Worm (Caenorhabditis elegans) whole organism, late embryonic: ENCODE results near the gene gmap-2.

Experiments
- C38D4.7 ChIP-seq: fragments of 200-800 bp; sonication (Bioruptor generic); optimal IDR thresholded peaks from 2 replicates; lab custom pipeline; 2018; ENCODE audit warnings: mild to moderate bottlenecking, missing genetic modification characterization, moderate library complexity, missing compliant biosample characterization
- F13H6.1 ChIP-seq: sonication (generic microtip); optimal IDR thresholded peaks from 2 replicates; lab custom pipeline; 2016; ENCODE audit warnings: missing genetic modification characterization, missing compliant biosample characterization
- K02D7.2 ChIP-seq: sonication (generic microtip); optimal IDR thresholded peaks from 2 replicates; lab custom pipeline; 2017; ENCODE audit warnings: mild to moderate bottlenecking, missing genetic modification characterization, missing compliant biosample characterization
- K09A11.1 ChIP-seq: sonication (generic microtip); optimal IDR thresholded peaks from 2 replicates; lab custom pipeline; 2017; ENCODE audit warnings: antibody characterized with exemption, mild to moderate bottlenecking, missing genetic modification characterization, missing compliant biosample characterization; ENCODE audit not compliant: insufficient read depth
- Y22D7AL.16 ChIP-seq: sonication (generic microtip); optimal IDR thresholded peaks from 2 replicates; lab custom pipeline; 2016; ENCODE audit warnings: missing genetic modification characterization, missing compliant biosample characterization
- ceh-19 ChIP-seq: fragments of 200-800 bp; sonication (Bioruptor generic); optimal IDR thresholded peaks from 2 replicates; lab custom pipeline; 2018; ENCODE audit warnings: mild to moderate bottlenecking, missing genetic modification characterization, missing compliant biosample characterization
- ceh-2 ChIP-seq: sonication (generic microtip); optimal IDR thresholded peaks from 2 replicates; lab custom pipeline; 2016; ENCODE audit warnings: missing genotype, missing genetic modification characterization, missing compliant biosample characterization
- ceh-24 ChIP-seq: sonication (generic microtip); optimal IDR thresholded peaks from 2 replicates; lab custom pipeline; 2016; ENCODE audit warnings: mild to moderate bottlenecking, missing genetic modification characterization, missing compliant biosample characterization
- ceh-30 ChIP-seq: fragments of 150-350 bp; optimal IDR thresholded peaks from 2 replicates; lab custom pipeline; 2014; ENCODE audit warnings: missing biosample characterization, missing genetic modification characterization
- ceh-48 ChIP-seq: sonication (generic microtip); optimal IDR thresholded peaks from 2 replicates; lab custom pipeline; 2016; ENCODE audit warnings: missing genetic modification characterization, inconsistent platforms, missing compliant biosample characterization
- ceh-6 ChIP-seq: fragments of 200-800 bp; sonication (Bioruptor generic); optimal IDR thresholded peaks from 2 replicates; lab custom pipeline; 2018; ENCODE audit warnings: mild to moderate bottlenecking, missing genetic modification characterization, missing compliant biosample characterization
- ceh-9 ChIP-seq: sonication (generic microtip); optimal IDR thresholded peaks from 2 replicates; lab custom pipeline; 2016; ENCODE audit warnings: mild to moderate bottlenecking, missing genetic modification characterization, inconsistent platforms, missing compliant biosample characterization
- che-1 ChIP-seq: sonication (generic microtip); optimal IDR thresholded peaks from 2 replicates; lab custom pipeline; 2016; ENCODE audit warnings: mild to moderate bottlenecking, missing genetic modification characterization, missing compliant biosample characterization
- elt-4 ChIP-seq: sonication (generic microtip); optimal IDR thresholded peaks from 2 replicates; lab custom pipeline; 2016; ENCODE audit warnings: missing genetic modification characterization, missing compliant biosample characterization
- fax-1 ChIP-seq: sonication (generic microtip); optimal IDR thresholded peaks from 2 replicates; lab custom pipeline; 2016; ENCODE audit warnings: missing genotype, missing genetic modification characterization, missing compliant biosample characterization
- hlh-13 ChIP-seq: fragments of 200-800 bp; sonication (Bioruptor generic); optimal IDR thresholded peaks from 2 replicates; lab custom pipeline; 2018; ENCODE audit warnings: mild to moderate bottlenecking, missing genetic modification characterization, missing compliant biosample characterization
- hlh-15 ChIP-seq: sonication (generic microtip); optimal IDR thresholded peaks from 2 replicates; lab custom pipeline; 2016; ENCODE audit warnings: missing genetic modification characterization, missing compliant biosample characterization
- hlh-6 ChIP-seq: sonication (generic microtip); optimal IDR thresholded peaks from 2 replicates; lab custom pipeline; 2016; ENCODE audit warnings: missing genotype, missing genetic modification characterization, missing compliant biosample characterization
- lin-11 ChIP-seq: fragments of 200-800 bp; sonication (Bioruptor generic); optimal IDR thresholded peaks from 2 replicates; lab custom pipeline; 2018; ENCODE audit warnings: mild to moderate bottlenecking, missing genetic modification characterization, missing compliant biosample characterization
- nfya-1 ChIP-seq: sonication (generic microtip); optimal IDR thresholded peaks from 2 replicates; lab custom pipeline; 2017; ENCODE audit warnings: missing genetic modification characterization, mild to moderate bottlenecking, missing compliant biosample characterization, antibody characterized with exemption, moderate library complexity
- nhr-11 ChIP-seq: fragments of 150-350 bp; optimal IDR thresholded peaks from 2 replicates; lab custom pipeline; 2014; ENCODE audit warnings: missing biosample characterization, missing genetic modification characterization
- pag-3 ChIP-seq: sonication (generic microtip); optimal IDR thresholded peaks from 2 replicates; lab custom pipeline; 2016; ENCODE audit warnings: missing compliant biosample characterization, missing genetic modification characterization, borderline replicate concordance
- pat-9 ChIP-seq: fragments of 200-800 bp; sonication (Bioruptor generic); optimal IDR thresholded peaks from 2 replicates; lab custom pipeline; 2018; ENCODE audit warnings: mild to moderate bottlenecking, missing genetic modification characterization, moderate library complexity, missing compliant biosample characterization
- pros-1 ChIP-seq: fragments of 150-350 bp; optimal IDR thresholded peaks from 2 replicates; lab custom pipeline; 2014; ENCODE audit warnings: missing biosample characterization, missing genetic modification reagents, missing genetic modification characterization
- ref-2 ChIP-seq: sonication (generic microtip); optimal IDR thresholded peaks from 2 replicates; lab custom pipeline; 2016; ENCODE audit warnings: missing genetic modification characterization, missing compliant biosample characterization
- rnt-1 ChIP-seq: sonication (generic microtip); optimal IDR thresholded peaks from 2 replicates; lab custom pipeline; 2016; ENCODE audit warnings: missing genetic modification characterization, missing compliant biosample characterization
- sox-2 ChIP-seq: fragments of 200-800 bp; sonication (Bioruptor generic); IDR thresholded peaks from 2 replicates; pipeline ENCODE4 v1.3.6; 2022; ENCODE audit warnings: missing genetic modification reagents, missing genetic modification characterization, missing compliant biosample characterization
- syd-9 ChIP-seq: sonication (generic microtip); optimal IDR thresholded peaks from 2 replicates; lab custom pipeline; 2016; ENCODE audit warnings: mild to moderate bottlenecking, missing genetic modification characterization, moderate library complexity, missing compliant biosample characterization
- tbx-7 ChIP-seq: sonication (generic microtip); optimal IDR thresholded peaks from 2 replicates; lab custom pipeline; 2016; ENCODE audit warnings: missing genotype, missing genetic modification characterization, missing compliant biosample characterization
- ttx-3 ChIP-seq: sonication (generic microtip); optimal IDR thresholded peaks from 2 replicates; lab custom pipeline; 2016; ENCODE audit warnings: missing genetic modification reagents, missing genetic modification characterization, missing compliant biosample characterization
- unc-3 ChIP-seq, 2 experiments: fragments of 200-800 bp in 1 of 2; sonication (Bioruptor generic) in 1 of 2; sonication (generic microtip) in 1 of 2; conservative IDR thresholded peaks in 1 of 2; optimal IDR thresholded peaks in 1 of 2; 2 replicates each; pipeline versions ENCODE4 v1.3.6 to Lab custom; 2016 to 2022; ENCODE audit warnings: missing compliant biosample characterization in 2 of 2, missing genetic modification characterization in 2 of 2, missing genetic modification reagents in 1 of 2
- unc-42 ChIP-seq: sonication (generic microtip); optimal IDR thresholded peaks from 2 replicates; lab custom pipeline; 2016; ENCODE audit warnings: missing genotype, missing genetic modification characterization, missing compliant biosample characterization
- unc-55 ChIP-seq: sonication (generic microtip); optimal IDR thresholded peaks from 2 replicates; lab custom pipeline; 2017; ENCODE audit warnings: missing biosample characterization, missing genetic modification reagents, missing genetic modification characterization
- zip-5 ChIP-seq: sonication (generic microtip); optimal IDR thresholded peaks from 2 replicates; lab custom pipeline; 2016; ENCODE audit warnings: missing genetic modification characterization, missing compliant biosample characterization

Gene gmap-2

DNA sequence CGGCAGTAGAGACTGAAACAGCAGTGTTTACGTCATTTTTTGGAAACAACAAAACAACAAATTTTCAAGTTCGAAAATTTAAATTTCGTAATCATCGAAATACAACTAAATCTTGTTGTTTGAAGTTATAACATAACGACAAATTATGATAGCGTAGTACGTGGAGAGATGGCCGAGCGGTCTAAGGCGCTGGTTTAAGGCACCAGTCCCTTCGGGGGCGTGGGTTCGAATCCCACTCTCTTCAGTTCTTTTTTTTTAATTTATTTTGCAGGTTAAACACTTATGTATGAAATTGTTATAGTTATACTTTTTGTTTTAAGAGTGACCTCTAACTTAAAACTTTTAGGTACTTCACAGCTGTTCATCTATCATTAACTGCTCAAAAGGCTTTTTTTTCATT lies 770 bp downstream of the gmap-2 start:
- TF ChIP-seq ceh-6 (GFP tag; lab: Kevin White, UChicago) (no peak), tbx-7 (tag; lab: Kevin White, UChicago) (no peak), elt-4 (tag; lab: Kevin White, UChicago) (no peak), ceh-2 (tag; lab: Kevin White, UChicago) (no peak), pat-9 (tag; lab: Kevin White, UChicago) (no peak), hlh-13 (GFP tag; lab: Kevin White, UChicago) (no peak), ceh-48 (tag; lab: Kevin White, UChicago) (no peak)

DNA sequence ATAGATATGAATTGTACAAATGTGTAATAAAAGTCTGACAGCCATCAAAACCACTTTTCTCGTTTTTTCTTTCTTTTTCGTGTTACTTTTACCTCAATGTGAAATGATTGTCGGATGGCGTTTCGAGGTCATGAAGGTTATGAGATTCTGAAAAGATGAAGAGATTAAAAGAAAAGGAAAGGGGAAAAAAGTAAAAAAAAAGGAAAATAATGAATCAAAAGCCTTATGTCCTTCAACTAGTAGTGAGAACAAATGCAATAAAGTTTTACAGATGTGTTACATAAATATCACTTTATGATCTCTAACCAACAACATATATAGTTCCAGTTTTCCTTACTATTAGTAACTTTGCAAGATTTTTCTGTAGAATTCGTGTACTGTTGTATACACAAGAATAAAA lies 2.3 kb downstream of the gmap-2 start, which contains the start of gene gmap-3:
TSS of gene gmap-3 (minus strand) at position 148 of the 400 bp plus-strand sequence.
- TF ChIP-seq K02D7.2 (tag; lab: Kevin White, UChicago) (no peak), hlh-6 (tag; lab: Kevin White, UChicago) (no peak), nfya-1 (tag; lab: Kevin White, UChicago) (no peak)

DNA sequence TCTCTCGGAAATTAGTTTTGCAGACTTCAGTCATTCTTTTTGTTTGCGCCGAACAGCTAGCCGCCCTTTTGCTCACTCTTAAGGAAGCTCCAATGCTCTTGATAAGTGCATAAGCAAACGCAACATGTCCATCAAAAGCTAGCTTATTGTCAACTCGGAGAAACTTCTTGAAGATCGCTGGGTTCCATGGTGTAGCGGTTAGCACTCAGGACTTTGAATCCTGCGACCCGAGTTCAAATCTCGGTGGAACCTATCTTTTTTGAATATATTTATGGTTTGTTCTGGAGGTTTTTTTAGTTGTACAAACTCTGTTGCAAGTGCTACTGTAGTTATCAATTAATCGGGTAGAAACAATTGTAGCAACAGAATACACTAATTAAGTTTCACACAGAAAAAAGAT lies 5.5 kb downstream of the gmap-2 start:
- TF ChIP-seq che-1 = no peak
- no peak for TF ChIP-seq hlh-15 (tag; lab: Kevin White, UChicago)
- no peak for TF ChIP-seq syd-9 (tag; lab: Kevin White, UChicago)
- TF ChIP-seq ttx-3 (tag; lab: Kevin White, UChicago) = no peak
- no peak for TF ChIP-seq pat-9 (tag; lab: Kevin White, UChicago)
- TF ChIP-seq lin-11 (tag; lab: Kevin White, UChicago) = no peak
- TF ChIP-seq unc-3 (GFP tag; conservative IDR thresholded peaks at IDR 0.05; lab: Robert Waterston, UW) = no peak
- TF ChIP-seq unc-3 (tag; optimal IDR thresholded peaks at IDR 0.05; lab: Kevin White, UChicago) = no peak
- TF ChIP-seq zip-5 = no peak
- TF ChIP-seq rnt-1 = no peak
- no peak for TF ChIP-seq K02D7.2 (tag; lab: Kevin White, UChicago)
- TF ChIP-seq elt-4 (tag; lab: Kevin White, UChicago) = no peak
- TF ChIP-seq Y22D7AL.16 (tag; lab: Kevin White, UChicago) = no peak
- TF ChIP-seq ceh-24 (tag; lab: Kevin White, UChicago) = no peak
- TF ChIP-seq fax-1 (tag; lab: Kevin White, UChicago) = no peak
- TF ChIP-seq ceh-19 (GFP tag; lab: Kevin White, UChicago) = no peak
- no peak for TF ChIP-seq F13H6.1 (tag; lab: Kevin White, UChicago)
- TF ChIP-seq K09A11.1 (tag; lab: Kevin White, UChicago) = no peak
- TF ChIP-seq, all 69 proteins: peak for 0

DNA sequence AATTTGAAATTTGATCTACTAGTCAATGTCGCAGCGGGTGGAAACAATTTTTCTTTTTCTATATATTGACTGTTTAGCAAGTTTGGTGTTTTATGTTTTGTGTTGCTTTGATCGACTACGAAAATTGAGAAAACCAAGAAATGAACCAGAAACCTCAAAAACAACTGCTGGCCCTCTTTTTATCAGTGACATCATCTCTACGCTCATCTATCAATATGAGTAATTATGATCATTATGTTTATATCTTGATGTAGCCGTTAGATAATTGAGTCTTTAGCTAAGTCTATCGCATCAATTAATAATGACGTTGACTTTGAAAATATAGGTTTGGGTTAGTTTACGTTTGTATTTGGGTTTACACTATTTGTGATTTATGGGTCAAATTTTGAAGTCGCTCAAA lies 7.4 kb downstream of the gmap-2 start:
- TF ChIP-seq unc-55 (GFP tag; lab: Kevin White, UChicago) (peak; percentile 52), ceh-30 (tag; lab: Kevin White, UChicago) (no peak), pros-1 (tag; lab: Kevin White, UChicago) (no peak)
- TF ChIP-seq, all 69 proteins: peak for 1

DNA sequence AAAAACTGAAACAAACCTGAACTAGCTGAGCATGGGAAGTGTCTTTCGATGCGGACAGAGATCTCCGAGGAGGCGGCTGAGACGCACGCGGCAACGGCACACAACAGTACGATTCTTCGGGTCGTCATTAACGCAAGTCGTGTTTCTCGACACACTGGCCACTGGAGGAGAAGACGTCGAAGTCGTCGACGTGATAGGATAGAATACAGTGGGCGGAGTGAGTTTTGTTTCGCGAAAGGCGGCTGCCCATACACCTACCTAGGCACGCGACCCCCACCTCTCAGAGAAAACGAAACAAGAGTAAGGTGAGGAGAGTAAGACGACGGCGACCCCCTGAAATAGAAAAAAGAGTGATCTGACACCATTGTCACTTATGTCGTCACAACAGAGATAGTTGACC lies 8.3 kb downstream of the gmap-2 start, which contains the start of gene gmap-1:
TSS of gene gmap-1 (minus strand) at position 211 of the 400 bp plus-strand sequence.
- TF ChIP-seq pag-3 (tag; lab: Kevin White, UChicago) (no peak), syd-9 (tag; lab: Kevin White, UChicago) (no peak), nhr-11 (tag; lab: Kevin White, UChicago) (no peak), C38D4.7 (GFP tag; lab: Kevin White, UChicago) (no peak), ceh-19 (GFP tag; lab: Kevin White, UChicago) (no peak), ceh-24 (tag; lab: Kevin White, UChicago) (no peak), ref-2 (no peak), pat-9 (tag; lab: Kevin White, UChicago) (no peak), unc-42 (tag; lab: Kevin White, UChicago) (no peak), Y22D7AL.16 (tag; lab: Kevin White, UChicago) (no peak), ceh-9 (no peak), sox-2 (no peak), ttx-3 (tag; lab: Kevin White, UChicago) (no peak)
